Fruit fly (Drosophila melanogaster) whole organism, embryonic: ENCODE results near the gene awd.

Source experiments
- Adf1 ChIP-seq: fragments of 200-800 bp; sonication (Bioruptor generic); IDR thresholded peaks from 2 replicates; pipeline ENCODE4 v1.3.6; 2022; ENCODE audit warnings: missing biosample characterization, missing genetic modification characterization
- Blimp-1 ChIP-seq: fragments of 200-800 bp; sonication (Bioruptor generic); optimal IDR thresholded peaks from 3 replicates; lab custom pipeline; 2018; ENCODE audit warnings: missing biosample characterization, missing genetic modification characterization, mild to moderate bottlenecking, moderate library complexity, missing genetic modification reagents
- CG10147 ChIP-seq: fragments of 200-800 bp; sonication (Bioruptor generic); optimal IDR thresholded peaks from 2 replicates; lab custom pipeline; 2019; ENCODE audit warnings: missing biosample characterization, mild to moderate bottlenecking, missing genetic modification characterization, moderate library complexity
- CG10274 ChIP-seq: fragments of 200-800 bp; sonication (Bioruptor generic); optimal IDR thresholded peaks from 3 replicates; lab custom pipeline; 2017; ENCODE audit warnings: missing biosample characterization, mild to moderate bottlenecking, missing genetic modification characterization
- CG10366 ChIP-seq: fragments of 200-800 bp; sonication (Bioruptor generic); IDR thresholded peaks from 2 replicates; pipeline ENCODE4 v1.3.6; 2022; ENCODE audit warnings: missing biosample characterization, missing genetic modification characterization
- CG10979 ChIP-seq: fragments of 200-800 bp; sonication (Bioruptor generic); optimal IDR thresholded peaks from 2 replicates; lab custom pipeline; 2018; ENCODE audit warnings: missing biosample characterization, mild to moderate bottlenecking, missing genetic modification characterization, moderate library complexity
- CG11504 ChIP-seq: fragments of 200-800 bp; sonication (Bioruptor generic); optimal IDR thresholded peaks from 3 replicates; lab custom pipeline; 2019; ENCODE audit warnings: missing biosample characterization, mild to moderate bottlenecking, missing genetic modification characterization, moderate library complexity
- CG11696 ChIP-seq: fragments of 200-800 bp; sonication (Bioruptor generic); IDR thresholded peaks from 2 replicates; pipeline ENCODE4 v1.3.6; 2022; ENCODE audit warnings: missing biosample characterization, missing genetic modification characterization
- CG14050 ChIP-seq: fragments of 200-800 bp; sonication (Bioruptor generic); IDR thresholded peaks from 3 replicates; pipeline ENCODE4 v1.3.6; 2022; ENCODE audit warnings: missing biosample characterization, missing genetic modification characterization
- CG14441 ChIP-seq: fragments of 200-800 bp; sonication (Bioruptor generic); IDR thresholded peaks from 2 replicates; pipeline ENCODE4 v1.3.6; 2022; ENCODE audit warnings: missing biosample characterization, missing genetic modification characterization
- CG17568 ChIP-seq: fragments of 200-800 bp; sonication (Bioruptor generic); optimal IDR thresholded peaks from 2 replicates; lab custom pipeline; 2018; ENCODE audit warnings: missing biosample characterization, mild to moderate bottlenecking, missing genetic modification characterization, moderate library complexity
- CG3065 ChIP-seq: fragments of 200-800 bp; sonication (Bioruptor generic); optimal IDR thresholded peaks from 2 replicates; lab custom pipeline; 2016; ENCODE audit warnings: missing biosample characterization, missing genetic modification characterization
- CG32772 ChIP-seq: fragments of 200-800 bp; sonication (Bioruptor generic); IDR thresholded peaks from 2 replicates; pipeline ENCODE4 v1.3.6; 2022; ENCODE audit warnings: missing biosample characterization, missing genetic modification characterization
- CG4617 ChIP-seq: fragments of 200-800 bp; sonication (Bioruptor generic); optimal IDR thresholded peaks from 3 replicates; lab custom pipeline; 2016; ENCODE audit warnings: missing biosample characterization, missing genetic modification characterization, borderline replicate concordance
- CG4730 ChIP-seq: fragments of 200-800 bp; sonication (Bioruptor generic); IDR thresholded peaks from 2 replicates; pipeline ENCODE4 v1.3.6; 2022; ENCODE audit warnings: missing biosample characterization, missing genetic modification characterization
- CG6272 ChIP-seq: fragments of 200-800 bp; sonication (Bioruptor generic); IDR thresholded peaks from 2 replicates; pipeline ENCODE4 v1.3.6; 2022; ENCODE audit warnings: missing biosample characterization, missing genetic modification characterization
- CG6791 ChIP-seq: fragments of 200-800 bp; sonication (Bioruptor generic); IDR thresholded peaks from 3 replicates; pipeline ENCODE4 v1.3.6; 2022; ENCODE audit warnings: missing biosample characterization, missing genetic modification characterization; ENCODE audit not compliant: partially characterized antibody
- CG7372 ChIP-seq: fragments of 200-800 bp; sonication (Bioruptor generic); IDR thresholded peaks from 2 replicates; pipeline ENCODE4 v1.3.6; 2022; ENCODE audit warnings: missing biosample characterization, missing genetic modification characterization
- CrebB ChIP-seq: fragments of 200-800 bp; sonication (Bioruptor generic); optimal IDR thresholded peaks from 3 replicates; lab custom pipeline; 2018; ENCODE audit warnings: missing biosample characterization, mild to moderate bottlenecking, missing genetic modification characterization
- D ChIP-seq, 2 experiments: fragments of 200-800 bp in 1 of 2; fragments of >200 bp in 1 of 2; sonication (Bioruptor generic) in 1 of 2; optimal IDR thresholded peaks; 2 replicates in 1 of 2; 3 replicates in 1 of 2; lab custom pipeline; 2017; ENCODE audit warnings: mild to moderate bottlenecking in 1 of 2, missing biosample characterization in 1 of 2, missing genetic modification characterization in 1 of 2, missing genetic modification reagents in 1 of 2
- H2.0 ChIP-seq: fragments of 200-800 bp; sonication (Bioruptor generic); IDR thresholded peaks from 2 replicates; pipeline ENCODE4 v1.3.6; 2022; ENCODE audit warnings: missing biosample characterization, missing genetic modification characterization
- HLH3B ChIP-seq: fragments of 200-800 bp; sonication (Bioruptor generic); IDR thresholded peaks from 2 replicates; pipeline ENCODE4 v1.3.6; 2022; ENCODE audit warnings: missing biosample characterization, missing genetic modification characterization
- Hr51 ChIP-seq, 2 experiments: fragments of 200-800 bp; sonication (Bioruptor generic); optimal IDR thresholded peaks; 2 replicates in 1 of 2; 3 replicates in 1 of 2; lab custom pipeline; 2016 to 2018; ENCODE audit warnings: missing biosample characterization in 2 of 2, missing genetic modification characterization in 2 of 2, mild to moderate bottlenecking in 1 of 2, moderate library complexity in 1 of 2
- Meics ChIP-seq: fragments of 200-800 bp; sonication (Bioruptor generic); optimal IDR thresholded peaks from 2 replicates; lab custom pipeline; 2017; ENCODE audit warnings: missing biosample characterization, mild to moderate bottlenecking, missing genetic modification characterization
- Nf-YA ChIP-seq: fragments of 200-800 bp; sonication (Bioruptor generic); IDR thresholded peaks from 2 replicates; pipeline ENCODE4 v1.3.6; 2022; ENCODE audit warnings: missing biosample characterization, missing genetic modification characterization
- Oli ChIP-seq: fragments of 200-800 bp; sonication (Bioruptor generic); optimal IDR thresholded peaks from 2 replicates; lab custom pipeline; 2018; ENCODE audit warnings: missing biosample characterization, mild to moderate bottlenecking, missing genetic modification characterization, moderate library complexity
- Ptx1 ChIP-seq: fragments of 200-800 bp; sonication (Bioruptor generic); IDR thresholded peaks from 2 replicates; pipeline ENCODE4 v1.3.6; 2022; ENCODE audit warnings: missing biosample characterization, missing genetic modification characterization
- Rfx ChIP-seq: fragments of 200-800 bp; sonication (Bioruptor generic); IDR thresholded peaks from 2 replicates; pipeline ENCODE4 v1.3.6; 2022; ENCODE audit warnings: missing biosample characterization, missing genetic modification characterization
- Sox102F ChIP-seq: fragments of 200-800 bp; sonication (Bioruptor generic); optimal IDR thresholded peaks from 2 replicates; lab custom pipeline; 2018; ENCODE audit warnings: missing biosample characterization, mild to moderate bottlenecking, missing genetic modification characterization, moderate library complexity
- Spps ChIP-seq: fragments of 200-800 bp; sonication (Bioruptor generic); optimal IDR thresholded peaks from 2 replicates; lab custom pipeline; 2018; ENCODE audit warnings: missing biosample characterization, mild to moderate bottlenecking, missing genetic modification characterization
- ac ChIP-seq: fragments of 200-800 bp; sonication (Bioruptor generic); optimal IDR thresholded peaks from 3 replicates; lab custom pipeline; 2017; ENCODE audit warnings: missing biosample characterization, mild to moderate bottlenecking, missing genetic modification characterization
- ap ChIP-seq: fragments of 200-800 bp; sonication (Bioruptor generic); IDR thresholded peaks from 2 replicates; pipeline ENCODE4 v1.3.6; 2022; ENCODE audit warnings: missing biosample characterization, missing genetic modification characterization
- crol ChIP-seq: fragments of 200-800 bp; sonication (Bioruptor generic); IDR thresholded peaks from 2 replicates; pipeline ENCODE4 v1.3.6; 2022; ENCODE audit warnings: missing biosample characterization, missing genetic modification characterization
- dysf ChIP-seq: fragments of 200-800 bp; sonication (Bioruptor generic); IDR thresholded peaks from 3 replicates; pipeline ENCODE4 v1.3.6; 2022; ENCODE audit warnings: missing biosample characterization, missing genetic modification characterization
- esg ChIP-seq: fragments of 200-800 bp; sonication (Bioruptor generic); conservative IDR thresholded peaks from 2 replicates; pipeline ENCODE4 v1.3.6; 2022; ENCODE audit warnings: missing biosample characterization, missing genetic modification characterization
- fd102C ChIP-seq: fragments of 200-800 bp; sonication (Bioruptor generic); optimal IDR thresholded peaks from 2 replicates; lab custom pipeline; 2018; ENCODE audit warnings: missing biosample characterization, mild to moderate bottlenecking, missing genetic modification characterization, moderate library complexity
- fd96Cb ChIP-seq: fragments of 200-800 bp; sonication (Bioruptor generic); optimal IDR thresholded peaks from 2 replicates; lab custom pipeline; 2018; ENCODE audit warnings: missing biosample characterization, mild to moderate bottlenecking, missing genetic modification characterization, moderate library complexity
- gem ChIP-seq: fragments of 200-800 bp; sonication (Bioruptor generic); optimal IDR thresholded peaks from 2 replicates; lab custom pipeline; 2019; ENCODE audit warnings: missing biosample characterization, mild to moderate bottlenecking, missing genetic modification characterization, moderate library complexity
- hkb ChIP-seq, 2 experiments: fragments of 200-800 bp in 1 of 2; fragments of >200 bp in 1 of 2; sonication (Bioruptor generic) in 1 of 2; IDR thresholded peaks in 1 of 2; optimal IDR thresholded peaks in 1 of 2; 2 replicates each; pipeline versions ENCODE4 v1.3.6 to Lab custom; 2017 to 2022; ENCODE audit warnings: missing biosample characterization in 1 of 2, missing genetic modification characterization in 1 of 2
- pan ChIP-seq, 4 experiments: fragments of >200 bp in 3 of 4; fragments of 200-800 bp in 1 of 4; sonication (Bioruptor generic) in 1 of 4; optimal IDR thresholded peaks in 3 of 4; IDR thresholded peaks in 1 of 4; 2 replicates each; pipeline versions ENCODE4 v1.3.6 to Lab custom; 2017 to 2022; ENCODE audit warnings: missing biosample characterization in 2 of 4, missing genetic modification characterization in 2 of 4, mixed read lengths in 1 of 4
- ranshi ChIP-seq: fragments of 200-800 bp; sonication (Bioruptor generic); IDR thresholded peaks from 2 replicates; pipeline ENCODE4 v1.3.6; 2022; ENCODE audit warnings: missing biosample characterization, missing genetic modification characterization
- row ChIP-seq: fragments of 200-800 bp; sonication (Bioruptor generic); IDR thresholded peaks from 3 replicates; pipeline ENCODE4 v1.3.6; 2022; ENCODE audit warnings: missing biosample characterization, missing genetic modification characterization
- sisA ChIP-seq: fragments of 200-800 bp; sonication (Bioruptor generic); IDR thresholded peaks from 2 replicates; pipeline ENCODE4 v1.3.6; 2022; ENCODE audit warnings: missing biosample characterization, missing genetic modification characterization
- tap ChIP-seq: fragments of 200-800 bp; optimal IDR thresholded peaks from 3 replicates; lab custom pipeline; 2019; ENCODE audit warnings: missing biosample characterization, mild to moderate bottlenecking, missing genetic modification characterization, moderate library complexity
- tna ChIP-seq: fragments of 200-800 bp; sonication (Bioruptor generic); IDR thresholded peaks from 2 replicates; pipeline ENCODE4 v1.3.6; 2022; ENCODE audit warnings: missing biosample characterization, missing genetic modification characterization; ENCODE audit not compliant: partially characterized antibody
- ttk ChIP-seq: fragments of 200-800 bp; sonication (Bioruptor generic); IDR thresholded peaks from 2 replicates; pipeline ENCODE4 v2.1.2; 2022; ENCODE audit warnings: missing biosample characterization, missing genetic modification characterization
- vvl ChIP-seq: fragments of 200-800 bp; sonication (Bioruptor generic); IDR thresholded peaks from 2 replicates; pipeline ENCODE4 v1.3.6; 2022; ENCODE audit warnings: missing biosample characterization, missing genetic modification characterization
- zfh1 ChIP-seq: fragments of 200-800 bp; sonication (Bioruptor generic); IDR thresholded peaks from 3 replicates; pipeline ENCODE4 v1.3.6; 2022; ENCODE audit warnings: missing biosample characterization, missing genetic modification characterization

Gene awd

dm6 chr3R:31709142-31709541 lies 36.7 kb downstream of the awd start (continued):
- TF ChIP-seq hkb (optimal IDR thresholded peaks at IDR 0.05; lab: Kevin White, UChicago) (no peak), hkb (GFP tag; IDR thresholded peaks at IDR 0.05; lab: Robert Waterston, UW) (peak; percentile 32; the same call in 1 of the 2 replicates), CG6791 (GFP tag; lab: Robert Waterston, UW) (no peak), Blimp-1 (GFP tag; lab: Kevin White, UChicago) (peak; percentile 37), sisA (peak; percentile 51; the same call in 1 of the 2 replicates), tap (tag; lab: Kevin White, UChicago) (peak; percentile 29), CrebB (tag; lab: Kevin White, UChicago) (no peak), CG14441 (peak; percentile 69), vvl (peak; percentile 59), CG4617 (GFP tag; lab: Kevin White, UChicago) (no peak), Spps (tag; lab: Kevin White, UChicago) (no peak), zfh1 (GFP tag; lab: Robert Waterston, UW) (0 out of 3 replicates have a peak, but pooled peaks have one; percentile 17), fd102C (no peak), Ptx1 (peak; percentile 68), Rfx (peak; percentile 53; the same call in 1 of the 2 replicates), fd96Cb (tag; lab: Kevin White, UChicago) (peak; percentile 9), CG14050 (0 out of 3 replicates have a peak, but pooled peaks have one; percentile 37), row (peak; percentile 33), CG11696 (peak; percentile 29; the same call in 1 of the 2 replicates), CG10366 (GFP tag; lab: Robert Waterston, UW) (peak; percentile 54), Sox102F (GFP tag; lab: Kevin White, UChicago) (peak; percentile 36), ranshi (GFP tag; lab: Robert Waterston, UW) (peak; percentile 39; the same call in 1 of the 2 replicates), CG6272 (0 out of 2 replicates have a peak, but pooled peaks have one; percentile 14), Meics (GFP tag; lab: Kevin White, UChicago) (peak; percentile 30), dysf (GFP tag; lab: Robert Waterston, UW) (peak; percentile 66), HLH3B (0 out of 2 replicates have a peak, but pooled peaks have one; percentile 32), Nf-YA (GFP tag; lab: Robert Waterston, UW) (no peak), ap (GFP tag; lab: Robert Waterston, UW) (no peak), tna (GFP tag; lab: Robert Waterston, UW) (no peak), Adf1 (no peak), crol (GFP tag; lab: Robert Waterston, UW) (peak; percentile 72), D (optimal IDR thresholded peaks at IDR 0.05; lab: Kevin White, UChicago) (no peak), D (GFP tag; optimal IDR thresholded peaks at IDR 0.05; lab: Kevin White, UChicago) (peak; percentile 14), CG10147 (no peak), CG11504 (tag; lab: Kevin White, UChicago) (peak; percentile 55), pan (optimal IDR thresholded peaks at IDR 0.05; lab: Kevin White, UChicago) (no peak), pan (GFP tag; optimal IDR thresholded peaks at IDR 0.05 in 1 of 2, IDR thresholded peaks at IDR 0.05 in 1 of 2) (peak in 1 of 2 experiments; percentile 48), gem (peak; percentile 39), CG7372 (GFP tag; lab: Robert Waterston, UW) (0 out of 2 replicates have a peak, but pooled peaks have one; percentile 19), CG32772 (GFP tag; lab: Robert Waterston, UW) (peak; percentile 38; the same call in 1 of the 2 replicates), CG17568 (GFP tag; lab: Kevin White, UChicago) (no peak), CG10979 (tag; lab: Kevin White, UChicago) (peak; percentile 5), ttk (GFP tag; lab: Robert Waterston, UW) (peak; percentile 62; the same call in 1 of the 2 replicates), H2.0 (GFP tag; lab: Robert Waterston, UW) (0 out of 2 replicates have a peak, but pooled peaks have one; percentile 23), CG3065 (GFP tag; lab: Kevin White, UChicago) (no peak), ac (GFP tag; lab: Kevin White, UChicago) (no peak), CG10274 (GFP tag; lab: Kevin White, UChicago) (no peak), Hr51 (GFP tag; optimal IDR thresholded peaks at IDR 0.05; lab: Kevin White, UChicago) (peak in 1 of 2 experiments; percentile 25), esg (GFP tag; lab: Robert Waterston, UW) (no peak), CG4730 (GFP tag; lab: Robert Waterston, UW) (0 out of 2 replicates have a peak, but pooled peaks have one; percentile 4), Oli (tag; lab: Kevin White, UChicago) (peak; percentile 33)
